Worm (Caenorhabditis elegans): Measurements from ENCODE around the gene nspg-7.1.

DNA sequence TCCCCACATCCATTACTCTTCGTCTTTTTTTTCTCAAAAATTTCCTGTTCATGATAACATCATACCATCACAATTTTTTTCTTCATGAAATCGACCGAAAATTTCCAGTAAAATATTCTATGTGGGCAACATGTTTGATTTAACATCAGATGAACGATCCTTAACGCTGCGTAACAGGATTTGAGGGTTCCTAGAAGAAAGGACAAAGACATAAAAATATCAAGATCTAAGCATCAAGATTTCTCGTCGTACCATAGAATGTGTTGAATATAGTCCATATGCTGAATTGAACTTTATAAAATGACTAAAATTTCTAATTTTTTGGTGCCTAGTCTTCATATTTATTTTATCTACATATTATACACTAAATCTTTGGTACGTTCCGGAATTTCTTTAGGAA, 30.5 kb downstream of the nspg-7.1 start, which contains the start of gene F49C12.3:
- TF ChIP-seq W03F9.2 (tag; optimal IDR thresholded peaks at IDR 0.05) (no peak), dao-5 (tag; optimal IDR thresholded peaks at IDR 0.05) (no peak), him-1 (tag; optimal IDR thresholded peaks at IDR 0.05) (no peak)
